Worm (Caenorhabditis elegans): ENCODE data around the gene K06A4.2.

K06A4.2 gene

DNA sequence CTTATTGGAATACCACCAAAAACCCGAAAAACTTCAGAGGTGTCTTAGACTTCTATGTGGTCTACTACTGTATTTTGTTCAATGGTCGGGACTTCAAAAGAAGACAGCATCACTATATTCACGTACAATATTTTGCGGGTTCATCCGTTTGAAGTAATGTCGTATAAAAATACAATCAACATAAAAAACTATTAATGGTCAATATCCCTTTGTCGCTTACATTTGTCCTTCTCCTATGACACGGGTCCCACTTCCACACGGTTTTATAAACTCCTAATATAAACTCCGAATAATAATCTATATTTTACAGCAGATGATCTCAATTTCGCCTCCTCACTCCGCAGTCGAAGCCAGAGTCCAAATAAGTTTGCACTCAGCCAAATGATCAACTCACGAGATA, 26.5 kb upstream of the K06A4.2 start:
- TF ChIP-seq Y79H2A.3 (GFP tag; conservative IDR thresholded peaks at IDR 0.05) (no peak), cebp-1 (GFP tag; IDR thresholded peaks at IDR 0.05) (no peak), cebp-1 (tag; optimal IDR thresholded peaks at IDR 0.05) (no peak), dpl-1 (GFP tag; optimal IDR thresholded peaks at IDR 0.05) (no peak), snpc-1.3 (tag; optimal IDR thresholded peaks at IDR 0.05; ENCODE audit: insufficient read depth) (no peak), aptf-3 (GFP tag; IDR thresholded peaks at IDR 0.05) (no peak)

DNA sequence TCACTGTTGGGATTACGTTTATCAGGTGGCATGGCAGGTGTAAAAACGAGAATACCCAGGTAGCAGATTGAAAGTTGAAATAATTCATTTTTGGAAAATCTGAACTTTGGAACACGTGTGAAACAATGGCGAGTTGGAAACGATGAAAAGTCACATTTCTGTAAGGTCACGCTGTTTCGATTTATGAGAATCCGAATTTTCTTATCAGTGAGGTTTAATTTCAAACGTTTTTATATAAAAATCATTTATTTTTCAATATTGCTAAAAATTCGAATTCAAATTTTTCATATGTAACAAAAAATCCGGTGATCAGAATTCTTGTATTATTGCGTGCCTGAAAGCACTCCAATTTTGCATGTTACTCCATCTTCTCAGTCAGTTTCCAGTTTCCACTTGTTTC, 21.4 kb upstream of the K06A4.2 start, which contains the start of gene F07D3.3:
Gene F07D3.3, minus strand, starts transcription at position 101 of the 400 bp plus-strand sequence.
- TF ChIP-seq die-1 (tag; optimal IDR thresholded peaks at IDR 0.05) = no peak
- no peak for TF ChIP-seq Y67H2A.10 (GFP tag; conservative IDR thresholded peaks at IDR 0.05)
- no peak for TF ChIP-seq C06A6.2 (GFP tag; conservative IDR thresholded peaks at IDR 0.05)
- TF ChIP-seq atf-7 (tag; optimal IDR thresholded peaks at IDR 0.05) = no peak
- TF ChIP-seq athp-1 (tag; optimal IDR thresholded peaks at IDR 0.05) = no peak
- TF ChIP-seq xnd-1 (tag; optimal IDR thresholded peaks at IDR 0.05) = no peak
- no peak for TF ChIP-seq mxl-1 (tag; optimal IDR thresholded peaks at IDR 0.05)
- TF ChIP-seq F33H1.4 (GFP tag; IDR thresholded peaks at IDR 0.05) = no peak
- no peak for TF ChIP-seq him-1 (tag; optimal IDR thresholded peaks at IDR 0.05)
- TF ChIP-seq F23B12.7 (tag; optimal IDR thresholded peaks at IDR 0.05; ENCODE audit: insufficient read depth) = no peak
- no peak for TF ChIP-seq lir-1 (GFP tag; conservative IDR thresholded peaks at IDR 0.05)
- no peak for TF ChIP-seq B0035.1 (tag; optimal IDR thresholded peaks at IDR 0.05)
- TF ChIP-seq snpc-4 (GFP tag; optimal IDR thresholded peaks at IDR 0.05) = no peak
- TF ChIP-seq snpc-4 (tag; optimal IDR thresholded peaks at IDR 0.05) = no peak
- TF ChIP-seq akir-1 (GFP tag; optimal IDR thresholded peaks at IDR 0.05) = no peak

DNA sequence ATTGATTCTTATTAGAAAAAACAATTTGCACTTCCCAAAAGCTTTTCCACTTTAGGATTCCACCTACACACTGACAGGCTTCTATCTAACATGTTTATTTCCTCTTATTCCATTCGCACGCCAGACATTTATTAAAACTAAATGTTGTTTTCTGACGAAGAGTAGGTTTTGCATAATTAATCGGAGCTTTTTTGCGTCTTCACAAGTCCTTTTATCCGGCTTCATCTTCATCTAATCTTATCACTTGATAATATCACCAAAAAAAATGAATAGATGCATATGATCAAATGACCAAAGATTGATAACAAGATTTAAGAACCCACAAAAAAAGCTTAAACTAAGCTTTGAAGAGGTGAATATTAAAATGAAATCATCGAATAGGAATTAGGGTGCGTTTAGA, 18.5 kb upstream of the K06A4.2 start:
- no peak for TF ChIP-seq xnd-1 (tag; optimal IDR thresholded peaks at IDR 0.05)
- TF ChIP-seq dox-1 (GFP tag; IDR thresholded peaks at IDR 0.05) = no peak
- no peak for TF ChIP-seq F49E8.2 (tag; optimal IDR thresholded peaks at IDR 0.05; ENCODE audit: insufficient read depth)
- TF ChIP-seq pbrm-1 (GFP tag; IDR thresholded peaks at IDR 0.05) = no peak
- TF ChIP-seq ceh-79 (tag; optimal IDR thresholded peaks at IDR 0.05) = no peak
- no peak for TF ChIP-seq B0336.3 (GFP tag; IDR thresholded peaks at IDR 0.05)
- TF ChIP-seq T07F8.4 (tag; optimal IDR thresholded peaks at IDR 0.05) = no peak
- no peak for TF ChIP-seq F57A8.1 (GFP tag; optimal IDR thresholded peaks at IDR 0.05)
- no peak for TF ChIP-seq chd-7 (tag; optimal IDR thresholded peaks at IDR 0.05)
- TF ChIP-seq sea-2 (GFP tag; IDR thresholded peaks at IDR 0.05) = no peak
- TF ChIP-seq ceh-27 (GFP tag; optimal IDR thresholded peaks at IDR 0.05) = no peak
- TF ChIP-seq Y67H2A.10 (GFP tag; conservative IDR thresholded peaks at IDR 0.05) = no peak
- no peak for TF ChIP-seq Y53F4B.3 (GFP tag; IDR thresholded peaks at IDR 0.05)
- TF ChIP-seq unc-62 (GFP tag; optimal IDR thresholded peaks at IDR 0.05) = no peak
- TF ChIP-seq ztf-3 (GFP tag; optimal IDR thresholded peaks at IDR 0.05) = no peak
- TF ChIP-seq ztf-18 (tag; optimal IDR thresholded peaks at IDR 0.05) = no peak
- TF ChIP-seq akir-1 (GFP tag; optimal IDR thresholded peaks at IDR 0.05) = no peak

DNA sequence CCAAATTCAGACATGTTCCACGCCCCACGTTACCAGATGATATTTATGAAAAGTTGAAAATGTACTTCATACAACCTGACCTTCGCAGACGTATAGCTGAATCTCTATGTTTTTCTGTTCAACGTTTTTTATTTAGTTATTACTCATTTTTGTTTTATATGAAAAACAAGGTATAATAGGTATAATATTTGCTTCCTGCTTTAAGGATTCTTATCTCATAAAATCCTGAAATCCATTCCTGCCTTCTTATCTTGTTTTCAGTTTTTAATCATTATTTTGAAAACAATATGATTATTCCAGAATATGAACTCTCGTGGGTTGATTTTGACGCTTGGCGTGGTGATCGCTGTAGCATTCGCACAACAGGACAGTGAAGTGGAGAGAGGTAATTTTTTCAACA, 12.3 kb upstream of the K06A4.2 start, which contains the start of gene flp-6:
Gene flp-6, plus strand, starts transcription at position 301 of the 400 bp plus-strand sequence.
- TF ChIP-seq attf-5 (GFP tag; optimal IDR thresholded peaks at IDR 0.05) (no peak), B0261.1 (tag; optimal IDR thresholded peaks at IDR 0.05) (no peak), F37B4.10 (GFP tag; IDR thresholded peaks at IDR 0.05) (no peak), repo-1 (tag; optimal IDR thresholded peaks at IDR 0.05) (no peak)

All from whole organism, young adult.